Worm (Caenorhabditis elegans) whole organism, late embryonic: ENCODE data around the gene nhr-94.

Source experiments
- ceh-30 ChIP-seq: fragments of 150-350 bp; optimal IDR thresholded peaks from 2 replicates; lab custom pipeline; 2014; ENCODE audit warnings: missing biosample characterization, missing genetic modification characterization
- ceh-34 ChIP-seq: sonication (generic microtip); optimal IDR thresholded peaks from 2 replicates; lab custom pipeline; 2016; ENCODE audit warnings: mild to moderate bottlenecking, missing genetic modification characterization, missing compliant biosample characterization
- fkh-6 ChIP-seq: sonication (generic microtip); optimal IDR thresholded peaks from 2 replicates; lab custom pipeline; 2016; ENCODE audit warnings: missing genetic modification characterization, missing compliant biosample characterization
- hlh-8 ChIP-seq: sonication (generic microtip); optimal IDR thresholded peaks from 2 replicates; lab custom pipeline; 2016; ENCODE audit warnings: missing genotype, missing genetic modification characterization, missing compliant biosample characterization
- pha-4 ChIP-seq: fragments of 150-350 bp; optimal IDR thresholded peaks from 2 replicates; lab custom pipeline; 2018; ENCODE audit warnings: missing biosample characterization, missing genetic modification reagents, missing genetic modification characterization
- sdc-2 ChIP-seq: sonication (generic microtip); optimal IDR thresholded peaks from 2 replicates; lab custom pipeline; 2016; ENCODE audit warnings: missing genotype, missing genetic modification characterization, missing compliant biosample characterization

DNA sequence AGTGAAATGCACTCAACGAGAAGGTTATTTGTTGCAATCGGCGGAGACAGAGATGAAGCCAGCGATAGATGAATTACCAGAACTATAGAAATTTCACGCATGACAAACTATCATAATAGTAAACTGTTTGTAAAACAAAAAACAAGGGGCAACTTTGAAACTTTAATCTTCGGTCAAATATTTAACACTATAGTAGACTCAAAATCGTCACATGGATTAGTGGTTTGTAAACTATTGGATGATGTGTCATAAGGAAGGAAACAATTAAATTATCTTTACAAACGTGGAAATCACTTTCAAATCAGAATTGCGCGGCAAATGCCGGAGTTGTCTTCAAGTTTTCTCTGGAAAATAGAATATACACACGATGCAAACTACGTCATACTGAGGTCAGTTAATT lies 31.5 kb upstream of the nhr-94 start, which contains the start of gene ZK105.5:
- TF ChIP-seq ceh-30 (no peak), pha-4 (tag; lab: Kevin White, UChicago) (no peak), fkh-6 (tag; lab: Kevin White, UChicago) (no peak), hlh-8 (no peak), ceh-34 (tag; lab: Kevin White, UChicago) (no peak), sdc-2 (tag; lab: Kevin White, UChicago) (no peak)
